Worm (Caenorhabditis elegans) whole organism, mixed stage, embryonic: ENCODE data around the gene nsy-1.

Experiments
- bed-3 ChIP-seq: fragments of 200-800 bp; sonication (Bioruptor generic); optimal IDR thresholded peaks from 3 replicates; lab custom pipeline; 2018; ENCODE audit warnings: mild to moderate bottlenecking, missing genetic modification characterization, moderate library complexity, missing compliant biosample characterization
- ces-1 ChIP-seq: fragments of 150-350 bp; optimal IDR thresholded peaks from 2 replicates; lab custom pipeline; 2014; ENCODE audit warnings: missing biosample characterization, missing genetic modification reagents, missing genetic modification characterization
- cnd-1 ChIP-seq: fragments of 200-800 bp; sonication (Bioruptor generic); optimal IDR thresholded peaks from 2 replicates; lab custom pipeline; 2018; ENCODE audit warnings: mild to moderate bottlenecking, missing genetic modification characterization, missing compliant biosample characterization
- elt-3 ChIP-seq: fragments of 150-350 bp; optimal IDR thresholded peaks from 2 replicates; lab custom pipeline; 2014; ENCODE audit warnings: missing biosample characterization, missing genetic modification characterization
- lin-13 ChIP-seq: fragments of 150-350 bp; optimal IDR thresholded peaks from 2 replicates; lab custom pipeline; 2014; ENCODE audit warnings: missing biosample characterization, missing genetic modification characterization
- lsy-2 ChIP-seq: fragments of 150-350 bp; optimal IDR thresholded peaks from 2 replicates; lab custom pipeline; 2014; ENCODE audit warnings: missing biosample characterization, missing genetic modification characterization
- mab-5 ChIP-seq: fragments of 150-350 bp; optimal IDR thresholded peaks from 2 replicates; lab custom pipeline; 2014; ENCODE audit warnings: missing biosample characterization, missing genetic modification characterization
- nhr-12 ChIP-seq: fragments of 150-350 bp; optimal IDR thresholded peaks from 2 replicates; lab custom pipeline; 2014; ENCODE audit warnings: missing biosample characterization, missing genetic modification characterization
- nhr-76 ChIP-seq: sonication (generic microtip); optimal IDR thresholded peaks from 2 replicates; lab custom pipeline; 2017; ENCODE audit warnings: missing biosample characterization, missing genetic modification characterization
- pha-4 ChIP-seq: fragments of 150-350 bp; optimal IDR thresholded peaks from 2 replicates; lab custom pipeline; 2018; ENCODE audit warnings: missing biosample characterization, missing genetic modification reagents, missing genetic modification characterization
- snpc-4 ChIP-seq: fragments of 150-350 bp; optimal IDR thresholded peaks from 2 replicates; lab custom pipeline; 2014; ENCODE audit warnings: missing biosample characterization, missing genetic modification characterization
- unc-62 ChIP-seq: fragments of 150-350 bp; optimal IDR thresholded peaks from 2 replicates; lab custom pipeline; 2014; ENCODE audit warnings: missing biosample characterization, missing genetic modification reagents, missing genetic modification characterization
- ztf-11 ChIP-seq: fragments of 150-350 bp; optimal IDR thresholded peaks from 2 replicates; lab custom pipeline; 2014; ENCODE audit warnings: missing biosample characterization, missing genetic modification characterization

DNA sequence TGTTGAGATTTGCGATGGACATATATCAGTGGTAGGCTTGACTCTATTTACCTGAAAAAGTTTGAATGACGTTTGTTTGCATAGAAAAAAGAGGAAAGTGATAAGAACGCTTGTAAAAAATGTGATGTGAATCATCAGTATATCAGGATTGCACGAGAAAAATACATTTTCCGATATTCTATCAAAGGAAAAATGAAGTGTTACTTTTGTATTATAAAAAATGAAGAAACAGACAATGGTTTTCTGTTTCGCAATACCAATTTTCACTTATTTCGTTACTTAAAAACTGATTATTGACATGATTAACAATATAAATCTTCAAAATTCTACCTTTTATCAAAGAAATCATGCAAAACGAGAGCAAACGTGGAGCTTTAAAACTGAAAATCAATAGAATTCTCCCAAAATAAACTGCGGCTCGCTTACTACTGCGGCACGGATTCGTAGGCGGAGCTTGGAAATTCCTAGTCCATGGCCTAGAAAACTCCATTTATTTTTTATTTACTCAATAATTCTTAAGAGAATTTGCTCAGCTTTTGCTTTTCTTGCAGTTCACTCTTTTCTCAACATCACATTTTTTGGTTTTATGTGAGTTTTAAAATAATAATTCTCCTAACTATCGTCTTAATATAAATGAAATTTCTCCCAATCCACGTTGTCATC is 28.9 kb upstream of the nsy-1 start, which contains the start of the genes eif-1 and vps-24:
- TF ChIP-seq ztf-11 (tag; lab: Kevin White, UChicago) (no peak), bed-3 (GFP tag; lab: Kevin White, UChicago) (no peak), ces-1 (GFP tag; lab: Kevin White, UChicago) (peak; percentile 77), pha-4 (no peak), mab-5 (tag; lab: Kevin White, UChicago) (no peak), lin-13 (tag; lab: Kevin White, UChicago) (peak; percentile 2), nhr-76 (tag; lab: Kevin White, UChicago) (no peak), unc-62 (GFP tag; lab: Kevin White, UChicago) (no peak), cnd-1 (no peak), lsy-2 (peak; percentile 29), nhr-12 (no peak), snpc-4 (tag; lab: Kevin White, UChicago) (no peak), elt-3 (tag; lab: Kevin White, UChicago) (no peak)
